Fruit fly (Drosophila melanogaster): ENCODE measurements around the gene ClpX.

DNA sequence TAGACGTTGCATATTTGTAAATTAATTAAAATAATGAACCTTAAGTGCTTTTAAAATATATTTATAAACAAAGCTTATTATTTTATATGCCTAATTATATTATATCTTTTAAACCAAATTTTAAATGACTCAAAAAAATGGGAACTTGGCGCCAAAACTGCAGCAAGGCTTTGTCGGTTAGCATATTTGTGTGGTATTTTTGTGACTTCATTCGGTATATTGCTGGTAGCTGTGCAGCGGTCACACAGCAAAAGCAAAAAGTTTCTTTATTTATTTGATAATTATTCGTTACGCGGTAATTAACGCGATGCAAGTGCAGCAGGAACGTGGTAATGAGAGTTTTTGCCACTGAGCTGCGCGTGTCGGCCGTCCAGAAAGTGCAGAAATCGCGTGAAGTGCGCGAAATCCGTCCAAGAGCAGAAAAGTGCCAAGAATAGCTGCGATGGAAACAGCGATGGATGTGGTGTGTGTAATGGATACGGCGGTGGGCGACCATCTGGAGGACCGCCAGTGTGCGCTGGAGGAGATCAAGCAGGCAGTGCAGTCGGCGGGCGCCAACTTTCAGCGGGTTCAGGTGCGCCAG is 23.9 kb downstream of the ClpX start, which contains the start of gene Ask1:
- TF ChIP-seq CG32006 (GFP tag; optimal IDR thresholded peaks at IDR 0.05): no peak
- no peak for TF ChIP-seq Sox14 (GFP tag; optimal IDR thresholded peaks at IDR 0.05)
- TF ChIP-seq Lpt (GFP tag; optimal IDR thresholded peaks at IDR 0.05): no peak

All from whole organism, prepupa.